Worm (Caenorhabditis elegans): ENCODE results near the gene ceh-76.

ceh-76 gene

ce11 chrV:8019783-8020182 lies 25.3 kb upstream of the ceh-76 start:
- TF ChIP-seq hlh-30 (tag; optimal IDR thresholded peaks at IDR 0.05; ENCODE audit: insufficient read depth) = peak; percentile 18
- TF ChIP-seq ceh-22 (tag; optimal IDR thresholded peaks at IDR 0.05) = no peak

DNA sequence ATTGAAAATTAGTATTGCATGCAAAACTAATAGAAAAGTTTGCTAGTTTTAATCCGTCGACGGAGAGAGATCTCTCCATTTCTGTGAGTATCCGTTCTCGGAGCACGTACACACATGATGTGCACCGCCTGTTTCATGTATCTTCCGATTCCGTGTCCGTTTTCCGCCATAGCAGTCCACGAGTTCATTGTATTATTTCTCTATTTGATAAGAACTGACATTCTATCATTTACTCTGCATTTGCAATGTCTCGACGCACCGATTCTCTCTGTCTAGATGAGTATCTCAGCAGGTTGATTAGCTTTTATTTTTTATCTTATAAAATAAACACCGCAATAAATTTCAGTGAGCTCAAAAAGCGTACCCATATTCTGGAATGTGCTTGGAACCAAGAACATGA lies 24.4 kb upstream of the ceh-76 start:
- TF ChIP-seq tbx-2 (tag; optimal IDR thresholded peaks at IDR 0.05) (no peak), madf-2 (tag; optimal IDR thresholded peaks at IDR 0.05) (no peak), sox-4 (tag; optimal IDR thresholded peaks at IDR 0.05) (no peak), T23F11.4 (GFP tag; optimal IDR thresholded peaks at IDR 0.05) (no peak), fkh-10 (GFP tag; optimal IDR thresholded peaks at IDR 0.05) (no peak), pat-9 (tag; optimal IDR thresholded peaks at IDR 0.05) (no peak), unc-3 (GFP tag; conservative IDR thresholded peaks at IDR 0.05) (no peak), unc-3 (tag; optimal IDR thresholded peaks at IDR 0.05) (no peak)

ce11 chrV:8017924-8018323 lies 23.5 kb upstream of the ceh-76 start:
- peak; percentile 97 for TF ChIP-seq elt-2 (tag; optimal IDR thresholded peaks at IDR 0.05)
- TF ChIP-seq unc-86 (tag; optimal IDR thresholded peaks at IDR 0.05) = no peak

ce11 chrV:8016928-8017327 lies 22.5 kb upstream of the ceh-76 start, which contains the start of gene sptl-2:
sptl-2 (plus strand) TSS chrV:8017207.
- TF ChIP-seq hlh-13 (GFP tag; optimal IDR thresholded peaks at IDR 0.05) (no peak), hlh-6 (tag; optimal IDR thresholded peaks at IDR 0.05) (no peak), unc-42 (tag; optimal IDR thresholded peaks at IDR 0.05) (no peak), ceh-48 (tag; optimal IDR thresholded peaks at IDR 0.05) (no peak), fax-1 (tag; optimal IDR thresholded peaks at IDR 0.05) (no peak), ceh-22 (tag; optimal IDR thresholded peaks at IDR 0.05) (no peak), K02D7.2 (tag; optimal IDR thresholded peaks at IDR 0.05) (no peak), pax-1 (tag; optimal IDR thresholded peaks at IDR 0.05) (no peak), ceh-34 (tag; optimal IDR thresholded peaks at IDR 0.05) (no peak), nhr-11 (tag; optimal IDR thresholded peaks at IDR 0.05) (no peak), pag-3 (tag; optimal IDR thresholded peaks at IDR 0.05; ENCODE audit: borderline replicate concordance) (no peak), fkh-10 (GFP tag; optimal IDR thresholded peaks at IDR 0.05) (no peak), mec-3 (tag; optimal IDR thresholded peaks at IDR 0.05; ENCODE audit: borderline replicate concordance) (no peak), ceh-19 (GFP tag; optimal IDR thresholded peaks at IDR 0.05) (no peak), pqm-1 (tag; optimal IDR thresholded peaks at IDR 0.05) (no peak), eyg-1 (tag; optimal IDR thresholded peaks at IDR 0.05) (no peak), pha-2 (tag; optimal IDR thresholded peaks at IDR 0.05) (no peak), dve-1 (tag; optimal IDR thresholded peaks at IDR 0.05) (no peak)

DNA sequence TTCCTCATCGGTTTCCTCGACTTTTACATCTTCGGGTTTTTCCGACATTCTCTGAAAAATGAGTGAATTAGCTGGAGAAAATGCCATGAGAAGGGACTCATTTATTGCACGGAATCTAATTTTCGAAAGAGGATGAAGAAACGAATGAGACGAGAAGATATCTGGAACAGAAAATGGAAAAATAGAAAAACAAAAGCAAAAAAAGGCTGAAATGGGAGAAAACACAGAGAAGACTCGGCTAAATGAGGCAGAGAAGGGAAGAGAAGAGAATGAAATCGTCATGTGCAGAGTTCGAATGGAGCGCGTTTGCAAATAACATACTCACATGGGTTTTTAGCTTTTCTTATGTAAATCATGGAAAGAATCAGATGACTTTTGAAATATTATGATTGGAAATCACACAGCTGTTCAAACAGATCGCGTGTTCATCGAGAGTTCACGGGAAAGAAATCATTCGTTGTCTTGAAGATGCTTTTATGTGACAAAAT lies 19.5 kb upstream of the ceh-76 start, which contains the start of gene Y97E10AR.6:
Gene Y97E10AR.6, minus strand, starts transcription at position 51 of the 488 bp plus-strand sequence.
- TF ChIP-seq che-1 (tag; optimal IDR thresholded peaks at IDR 0.05) (no peak), unc-42 (tag; optimal IDR thresholded peaks at IDR 0.05) (peak; percentile 30), hlh-30 (tag; optimal IDR thresholded peaks at IDR 0.05; ENCODE audit: insufficient read depth) (peak; percentile 90)

DNA sequence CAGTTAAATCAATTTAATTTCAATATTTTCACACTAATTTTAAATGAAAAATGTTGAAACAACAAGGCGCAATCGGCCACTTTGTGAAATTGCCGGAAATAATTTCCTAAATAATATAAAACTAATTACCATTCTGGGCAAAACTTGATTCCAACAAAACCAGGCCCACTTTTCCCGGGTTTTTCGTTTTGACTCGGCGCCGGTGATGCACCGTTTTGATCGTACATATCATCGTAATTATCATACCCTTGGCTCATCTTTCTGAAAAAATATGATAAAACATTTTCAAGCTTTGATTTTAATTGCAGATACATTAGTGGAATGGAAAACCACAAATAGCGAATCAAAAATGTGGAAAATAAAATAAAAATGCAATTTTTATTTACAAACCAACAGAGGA lies 17.6 kb upstream of the ceh-76 start, which contains the start of gene rpb-9:
Gene rpb-9, minus strand, starts transcription at position 314 of the 400 bp plus-strand sequence.
- TF ChIP-seq Y22D7AL.16 (tag; optimal IDR thresholded peaks at IDR 0.05) (no peak), nfya-1 (tag; optimal IDR thresholded peaks at IDR 0.05) (no peak), ceh-14 (tag; optimal IDR thresholded peaks at IDR 0.05) (no peak), unc-86 (tag; optimal IDR thresholded peaks at IDR 0.05) (no peak), ceh-9 (tag; optimal IDR thresholded peaks at IDR 0.05) (no peak), C38D4.7 (GFP tag; optimal IDR thresholded peaks at IDR 0.05) (no peak), lim-6 (tag; optimal IDR thresholded peaks at IDR 0.05) (no peak), eyg-1 (tag; optimal IDR thresholded peaks at IDR 0.05) (no peak), madf-2 (tag; optimal IDR thresholded peaks at IDR 0.05) (no peak), che-1 (tag; optimal IDR thresholded peaks at IDR 0.05) (no peak), rnt-1 (tag; optimal IDR thresholded peaks at IDR 0.05) (no peak), F13H6.1 (tag; optimal IDR thresholded peaks at IDR 0.05) (no peak), ref-2 (tag; optimal IDR thresholded peaks at IDR 0.05) (no peak), npax-4 (tag; optimal IDR thresholded peaks at IDR 0.05) (no peak), hlh-8 (tag; optimal IDR thresholded peaks at IDR 0.05) (no peak), tbx-2 (tag; optimal IDR thresholded peaks at IDR 0.05) (no peak), ceh-34 (tag; optimal IDR thresholded peaks at IDR 0.05) (no peak), elt-4 (tag; optimal IDR thresholded peaks at IDR 0.05) (no peak), ceh-48 (tag; optimal IDR thresholded peaks at IDR 0.05) (no peak)

Data from whole organism, late embryonic.